Worm (Caenorhabditis elegans) whole organism, young adult: ENCODE results near the gene F32D8.12.

Experiments used
- B0019.2 ChIP-seq: fragments of 200-800 bp; sonication (Bioruptor generic); conservative IDR thresholded peaks from 2 replicates; pipeline ENCODE4 v1.3.6; 2022; ENCODE audit warnings: missing genetic modification reagents, missing genetic modification characterization, missing compliant biosample characterization
- B0035.1 ChIP-seq: sonication (generic microtip); optimal IDR thresholded peaks from 2 replicates; lab custom pipeline; 2016; ENCODE audit warnings: missing genetic modification characterization, mild to moderate bottlenecking, missing compliant biosample characterization, missing genotype, missing genetic modification reagents
- B0336.3 ChIP-seq: fragments of 200-800 bp; sonication (Bioruptor generic); IDR thresholded peaks from 2 replicates; pipeline ENCODE4 v1.3.6; 2022; ENCODE audit warnings: missing genetic modification characterization, missing compliant biosample characterization
- F39B2.1 ChIP-seq: fragments of 200-800 bp; sonication (Bioruptor generic); IDR thresholded peaks from 2 replicates; pipeline ENCODE4 v1.3.6; 2022; ENCODE audit warnings: missing genetic modification reagents, missing genetic modification characterization, missing compliant biosample characterization
- F49E8.2 ChIP-seq: sonication (generic microtip); optimal IDR thresholded peaks from 3 replicates; lab custom pipeline; 2017; ENCODE audit warnings: missing genetic modification characterization, mild to moderate bottlenecking, missing compliant biosample characterization, antibody characterized with exemption, moderate library complexity; ENCODE audit not compliant: insufficient read depth
- F57A8.1 ChIP-seq: fragments of 200-800 bp; sonication (Bioruptor generic); optimal IDR thresholded peaks from 2 replicates; lab custom pipeline; 2018; ENCODE audit warnings: mild to moderate bottlenecking, missing genetic modification characterization, moderate library complexity, missing compliant biosample characterization
- K12H6.12 ChIP-seq: fragments of 200-800 bp; sonication (Bioruptor generic); optimal IDR thresholded peaks from 2 replicates; lab custom pipeline; 2018; ENCODE audit warnings: mild to moderate bottlenecking, missing genetic modification characterization, missing compliant biosample characterization
- Y79H2A.3 ChIP-seq: fragments of 200-800 bp; sonication (Bioruptor generic); conservative IDR thresholded peaks from 2 replicates; pipeline ENCODE4 v1.3.6; 2022; ENCODE audit warnings: missing genetic modification reagents, missing genetic modification characterization, missing compliant biosample characterization
- ama-1 ChIP-seq, 3 experiments: fragments of 150-350 bp in 1 of 3; sonication (generic microtip) in 2 of 3; optimal IDR thresholded peaks; 2 replicates each; lab custom pipeline; 2014 to 2018; ENCODE audit warnings: missing biosample characterization in 2 of 3, missing genetic modification characterization in 2 of 3, missing genetic modification reagents in 2 of 3
- attf-5 ChIP-seq: fragments of 200-800 bp; sonication (Bioruptor generic); optimal IDR thresholded peaks from 2 replicates; lab custom pipeline; 2018; ENCODE audit warnings: mild to moderate bottlenecking, missing genetic modification characterization, missing compliant biosample characterization
- cebp-1 ChIP-seq, 2 experiments: fragments of 200-800 bp in 1 of 2; sonication (Bioruptor generic) in 1 of 2; sonication (generic microtip) in 1 of 2; IDR thresholded peaks in 1 of 2; optimal IDR thresholded peaks in 1 of 2; 2 replicates each; pipeline versions ENCODE4 v1.3.6 to Lab custom; 2017 to 2022; ENCODE audit warnings: missing compliant biosample characterization in 2 of 2, missing genetic modification characterization in 2 of 2, mild to moderate bottlenecking in 1 of 2, missing genetic modification reagents in 1 of 2, moderate library complexity in 1 of 2
- ceh-27 ChIP-seq: fragments of 200-800 bp; sonication (Bioruptor generic); optimal IDR thresholded peaks from 2 replicates; lab custom pipeline; 2018; ENCODE audit warnings: mild to moderate bottlenecking, missing genetic modification characterization, moderate library complexity, missing compliant biosample characterization
- ceh-40 ChIP-seq: fragments of 200-800 bp; sonication (Bioruptor generic); IDR thresholded peaks from 2 replicates; pipeline ENCODE4 v1.3.6; 2022; ENCODE audit warnings: missing genetic modification characterization, missing compliant biosample characterization
- ceh-91 ChIP-seq: fragments of 200-800 bp; sonication (Bioruptor generic); IDR thresholded peaks from 2 replicates; pipeline ENCODE4 v1.3.6; 2022; ENCODE audit warnings: missing genetic modification reagents, missing genetic modification characterization, missing compliant biosample characterization
- die-1 ChIP-seq: sonication (generic microtip); optimal IDR thresholded peaks from 2 replicates; lab custom pipeline; 2016; ENCODE audit warnings: missing genotype, mild to moderate bottlenecking, missing genetic modification characterization, missing compliant biosample characterization
- lag-1 ChIP-seq: fragments of 200-800 bp; sonication (Bioruptor generic); IDR thresholded peaks from 2 replicates; pipeline ENCODE4 v1.3.6; 2022; ENCODE audit warnings: missing genetic modification reagents, missing genetic modification characterization, missing compliant biosample characterization
- lin-35 ChIP-seq, 3 experiments: fragments of 150-350 bp in 2 of 3; sonication (generic microtip) in 1 of 3; optimal IDR thresholded peaks; 2 replicates each; lab custom pipeline; 2014 to 2018; ENCODE audit warnings: missing biosample characterization in 3 of 3, missing genetic modification characterization in 3 of 3, missing genetic modification reagents in 3 of 3
- lir-1 ChIP-seq: fragments of 200-800 bp; sonication (Bioruptor generic); conservative IDR thresholded peaks from 2 replicates; pipeline ENCODE4 v1.3.6; 2022; ENCODE audit warnings: missing genetic modification reagents, missing genetic modification characterization, missing compliant biosample characterization
- lsy-27 ChIP-seq: sonication (generic microtip); optimal IDR thresholded peaks from 2 replicates; lab custom pipeline; 2017; ENCODE audit warnings: missing genetic modification characterization, mild to moderate bottlenecking, missing compliant biosample characterization, antibody characterized with exemption, missing genotype, borderline replicate concordance; ENCODE audit not compliant: insufficient read depth
- madf-3 ChIP-seq: fragments of 200-800 bp; sonication (Bioruptor generic); IDR thresholded peaks from 2 replicates; pipeline ENCODE4 v1.3.6; 2022; ENCODE audit warnings: missing genetic modification reagents, missing genetic modification characterization, missing compliant biosample characterization
- mel-28 ChIP-seq: sonication (generic microtip); optimal IDR thresholded peaks from 2 replicates; lab custom pipeline; 2016; ENCODE audit warnings: borderline replicate concordance, mild to moderate bottlenecking, missing genetic modification characterization, missing compliant biosample characterization
- nhr-80 ChIP-seq: sonication (generic microtip); optimal IDR thresholded peaks from 2 replicates; lab custom pipeline; 2016; ENCODE audit warnings: missing genetic modification characterization, missing compliant biosample characterization
- nhr-90 ChIP-seq: sonication (generic microtip); optimal IDR thresholded peaks from 2 replicates; lab custom pipeline; 2016; ENCODE audit warnings: missing genotype, mild to moderate bottlenecking, missing genetic modification characterization, missing compliant biosample characterization
- snpc-4 ChIP-seq, 5 experiments: fragments of 150-350 bp in 1 of 5; sonication (generic microtip) in 4 of 5; optimal IDR thresholded peaks; 2 replicates each; lab custom pipeline; 2014 to 2018; ENCODE audit warnings: missing genetic modification characterization in 5 of 5, missing biosample characterization in 3 of 5, antibody characterized with exemption in 2 of 5, mild to moderate bottlenecking in 2 of 5, missing compliant biosample characterization in 2 of 5, missing genotype in 2 of 5, moderate library complexity in 2 of 5, missing genetic modification reagents in 1 of 5
- somi-1 ChIP-seq: fragments of 200-800 bp; sonication (Bioruptor generic); optimal IDR thresholded peaks from 2 replicates; lab custom pipeline; 2018; ENCODE audit warnings: mild to moderate bottlenecking, missing genetic modification characterization, missing compliant biosample characterization
- tbp1 ChIP-seq: fragments of 200-800 bp; sonication (Bioruptor generic); optimal IDR thresholded peaks from 2 replicates; lab custom pipeline; 2018; ENCODE audit warnings: mild to moderate bottlenecking, missing genetic modification characterization, missing compliant biosample characterization
- zim-3 ChIP-seq: sonication (generic microtip); optimal IDR thresholded peaks from 2 replicates; lab custom pipeline; 2017; ENCODE audit warnings: mild to moderate bottlenecking, missing genetic modification characterization, moderate library complexity, missing compliant biosample characterization
- ztf-22 ChIP-seq: fragments of 200-800 bp; sonication (Bioruptor generic); optimal IDR thresholded peaks from 2 replicates; lab custom pipeline; 2018; ENCODE audit warnings: mild to moderate bottlenecking, missing genetic modification characterization, moderate library complexity, missing compliant biosample characterization
- ztf-25 ChIP-seq: fragments of 200-800 bp; sonication (Bioruptor generic); IDR thresholded peaks from 2 replicates; pipeline ENCODE4 v1.3.6; 2022; ENCODE audit warnings: missing genetic modification reagents, missing genetic modification characterization, missing compliant biosample characterization
- ztf-26 ChIP-seq: sonication (generic microtip); optimal IDR thresholded peaks from 2 replicates; lab custom pipeline; 2017; ENCODE audit warnings: missing genetic modification characterization, missing compliant biosample characterization

Gene F32D8.12

DNA sequence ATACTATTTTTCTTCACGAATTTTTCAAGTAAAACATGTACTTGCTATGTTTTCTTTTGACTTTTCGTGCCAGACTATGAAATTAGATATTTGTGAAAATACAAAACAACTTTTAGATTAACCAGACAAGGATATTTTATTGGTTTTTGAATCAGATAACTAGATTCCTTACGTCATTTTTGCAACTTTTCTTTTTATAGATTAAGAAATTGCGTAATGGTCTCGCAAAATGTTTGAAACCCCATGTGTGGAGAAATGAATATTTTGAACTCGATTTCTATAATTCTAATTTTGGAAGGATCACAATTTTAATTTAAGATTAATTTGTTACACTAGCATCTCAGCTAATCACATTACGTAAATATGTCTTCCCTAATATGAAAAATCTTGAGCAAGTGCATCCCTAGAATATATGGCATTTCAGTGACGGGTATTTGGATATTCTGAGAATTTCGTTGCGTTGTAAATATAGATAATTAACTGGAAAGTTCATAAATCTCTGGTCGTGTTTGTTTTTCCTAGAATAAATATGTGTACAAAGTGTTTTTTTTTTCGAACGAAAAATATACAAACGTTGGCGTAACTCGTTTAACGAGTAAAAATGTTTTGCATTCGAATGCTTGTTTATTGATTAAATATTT, 28.2 kb downstream of the F32D8.12 start (continued):
- TF ChIP-seq ztf-22 (GFP tag; lab: Kevin White, UChicago) (no peak), mel-28 (no peak), B0019.2 (no peak), die-1 (tag; lab: Kevin White, UChicago) (no peak), lir-1 (GFP tag; lab: Robert Waterston, UW) (no peak)

DNA sequence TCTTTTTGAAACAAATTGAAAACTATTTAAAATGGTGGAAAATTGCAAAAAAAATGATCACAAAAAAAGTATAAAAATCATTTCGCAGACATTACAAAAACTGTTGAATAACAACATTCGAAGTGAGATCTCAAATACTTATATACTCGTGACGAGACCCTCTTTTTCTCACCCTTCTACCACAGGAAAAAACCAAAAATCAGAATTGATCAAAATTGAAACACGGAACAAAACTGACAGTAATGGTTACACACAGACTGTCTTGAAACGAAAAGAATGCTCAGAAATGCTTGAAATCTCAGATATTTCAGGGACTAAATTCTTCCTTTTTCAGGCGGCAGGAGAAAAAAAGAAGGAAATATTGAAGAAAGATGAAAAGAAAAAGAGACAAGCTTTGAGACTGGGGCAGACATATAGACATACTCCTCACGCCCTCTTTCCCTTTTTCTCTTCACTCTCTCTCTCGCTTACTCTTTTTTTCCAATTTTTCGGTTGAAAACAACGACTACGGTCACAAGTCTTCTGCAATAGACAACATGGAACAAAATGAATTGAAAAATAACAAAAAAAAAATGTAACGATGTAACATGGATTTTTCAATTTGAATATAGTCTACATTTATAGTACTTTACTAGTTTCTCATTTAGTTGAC, 29.1 kb downstream of the F32D8.12 start:
- TF ChIP-seq K12H6.12 (tag; lab: Kevin White, UChicago) (peak; percentile 40), nhr-80 (tag; lab: Kevin White, UChicago) (peak; percentile 10), ceh-27 (GFP tag; lab: Kevin White, UChicago) (peak; percentile 30), zim-3 (tag; lab: Kevin White, UChicago) (no peak), F57A8.1 (GFP tag; lab: Kevin White, UChicago) (no peak), cebp-1 (GFP tag; IDR thresholded peaks at IDR 0.05; lab: Robert Waterston, UW) (no peak), cebp-1 (tag; optimal IDR thresholded peaks at IDR 0.05; lab: Kevin White, UChicago) (peak; percentile 27), somi-1 (GFP tag; lab: Kevin White, UChicago) (no peak), ztf-25 (no peak), lin-35 (GFP tag; optimal IDR thresholded peaks at IDR 0.05; lab: Kevin White, UChicago) (no peak), attf-5 (GFP tag; lab: Kevin White, UChicago) (peak; percentile 18)

DNA sequence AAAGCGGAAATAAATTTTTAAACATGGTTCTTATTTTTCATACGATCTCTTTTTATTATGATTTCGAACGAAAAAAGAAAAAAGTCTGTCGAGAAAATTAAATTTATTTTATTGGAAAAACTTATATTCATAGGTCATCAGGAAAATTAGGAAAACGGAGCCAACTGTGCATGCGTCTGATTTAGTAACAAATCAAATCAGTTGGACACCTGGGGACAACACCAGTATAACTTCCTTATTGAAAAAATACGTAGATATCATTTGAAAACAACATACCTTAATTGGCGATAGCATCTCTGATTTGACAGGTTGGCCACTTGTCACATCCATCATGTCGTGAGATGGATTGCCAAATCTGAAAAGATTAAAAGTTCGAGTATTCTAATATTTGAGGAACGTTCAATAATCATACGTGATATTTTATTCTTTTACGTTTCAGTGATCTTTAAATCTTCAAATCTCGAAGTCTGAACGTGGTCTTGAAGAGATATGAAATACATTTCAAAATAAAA, 30.2 kb downstream of the F32D8.12 start:
- TF ChIP-seq lag-1 (GFP tag; lab: Robert Waterston, UW) = no peak
- no peak for TF ChIP-seq ztf-26
- no peak for TF ChIP-seq F39B2.1
- TF ChIP-seq lsy-27 (tag; lab: Kevin White, UChicago) = no peak
- TF ChIP-seq tbp1 (GFP tag; lab: Kevin White, UChicago) = no peak
- TF ChIP-seq F49E8.2 = no peak
- no peak for TF ChIP-seq nhr-90 (tag; lab: Kevin White, UChicago)
- no peak for TF ChIP-seq madf-3
- TF ChIP-seq ceh-40 = no peak
- TF ChIP-seq snpc-4 (GFP tag; optimal IDR thresholded peaks at IDR 0.05; lab: Kevin White, UChicago) = no peak
- no peak for TF ChIP-seq snpc-4 (tag; optimal IDR thresholded peaks at IDR 0.05; lab: Kevin White, UChicago)
- TF ChIP-seq B0336.3 (GFP tag; lab: Robert Waterston, UW) = no peak
- TF ChIP-seq B0035.1 (tag; lab: Kevin White, UChicago) = no peak
- no peak for TF ChIP-seq ama-1 (optimal IDR thresholded peaks at IDR 0.05; lab: Kevin White, UChicago)
- no peak for TF ChIP-seq ama-1 (GFP tag; optimal IDR thresholded peaks at IDR 0.05; lab: Kevin White, UChicago)

DNA sequence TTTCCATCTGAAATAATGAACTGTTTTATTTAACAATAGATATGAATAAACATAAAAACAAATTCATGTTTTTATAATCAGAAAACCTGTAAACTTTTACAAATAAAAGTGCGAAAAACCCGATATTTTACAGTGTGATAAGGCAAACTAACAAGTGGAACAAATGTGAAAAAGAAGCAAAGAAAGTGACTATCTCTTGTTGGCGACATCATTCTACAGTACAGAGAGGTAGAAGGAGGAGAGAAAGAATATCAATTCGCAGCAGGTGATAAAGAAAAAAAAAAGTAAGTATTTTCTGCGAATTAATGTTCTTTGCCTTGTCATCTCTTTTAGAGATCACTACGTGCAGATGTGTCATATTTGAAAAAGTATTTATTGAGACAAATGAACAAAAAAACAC, 31.1 kb downstream of the F32D8.12 start:
- no peak for TF ChIP-seq Y79H2A.3 (GFP tag; lab: Robert Waterston, UW)
- no peak for TF ChIP-seq ceh-91 (GFP tag; lab: Robert Waterston, UW)
- TF ChIP-seq nhr-80 (tag; lab: Kevin White, UChicago) = peak; percentile 81
- TF ChIP-seq, all 124 proteins: peak for 1
